Fruit fly (Drosophila melanogaster): ENCODE data around the gene Nup153.

dm6 chrX:16587021-16587667 lies 11.9 kb upstream of the Nup153 start, which contains the start of gene CanA-14F:
- TF ChIP-seq h (optimal IDR thresholded peaks at IDR 0.05) (no peak), ttk (optimal IDR thresholded peaks at IDR 0.05) (no peak), Myc (optimal IDR thresholded peaks at IDR 0.05) (no peak)
